Fruit fly (Drosophila melanogaster): ENCODE results near the gene CG12170.

DNA sequence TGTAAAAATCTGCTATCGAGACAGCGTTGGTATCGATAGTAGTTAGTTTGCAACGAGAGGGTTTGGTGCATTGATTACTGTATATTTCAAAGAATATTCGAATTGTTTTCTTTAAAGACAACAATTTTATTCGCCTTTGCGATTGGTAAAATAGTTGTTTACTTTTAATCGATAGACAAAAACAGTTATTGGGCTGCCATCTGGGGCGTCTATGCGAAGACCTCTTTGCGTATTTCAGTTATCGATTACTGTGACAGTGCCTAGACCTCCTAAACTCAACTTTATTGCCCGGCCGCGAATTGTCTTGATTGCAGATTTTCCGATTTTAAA, 24.0 kb upstream of the CG12170 start, which contains the start of gene Atu:
- TF ChIP-seq Dll (optimal IDR thresholded peaks at IDR 0.05) (no peak), psq (optimal IDR thresholded peaks at IDR 0.05) (no peak), CG8478 (optimal IDR thresholded peaks at IDR 0.05) (no peak), usp (GFP tag; optimal IDR thresholded peaks at IDR 0.05) (no peak), EcR (GFP tag; optimal IDR thresholded peaks at IDR 0.05) (no peak), pan (optimal IDR thresholded peaks at IDR 0.05) (no peak)

Measured in whole organism.